Worm (Caenorhabditis elegans): ENCODE measurements around the gene F18A11.3.
"Not testable (repeated sequence)": the region's sequence is repeated elsewhere in the genome, so short reads cannot be mapped to it uniquely, and the experiment has no call there.

- not testable (repeated sequence) for TF ChIP-seq T22C8.4 (GFP tag; IDR thresholded peaks at IDR 0.05); klf-2 (GFP tag; conservative IDR thresholded peaks at IDR 0.05); ref-1 (GFP tag; conservative IDR thresholded peaks at IDR 0.05); cog-1 (tag; optimal IDR thresholded peaks at IDR 0.05); ztf-29 (GFP tag; IDR thresholded peaks at IDR 0.05); tab-1 (GFP tag; IDR thresholded peaks at IDR 0.05); flt-1 (GFP tag; IDR thresholded peaks at IDR 0.05); ztf-23 (GFP tag; IDR thresholded peaks at IDR 0.05)
Measured at ce11 chrII:13082403-13082802, 45.8 kb upstream of the F18A11.3 start, which contains the start of gene Y81G3A.6.

All from whole organism, midembryonic.